Fruit fly (Drosophila melanogaster) whole organism, wandering third instar larva: ENCODE results near the gene Hrd3.

Source experiments
- Myc ChIP-seq: fragments of >200 bp; optimal IDR thresholded peaks from 2 replicates; lab custom pipeline; 2017
- OdsH ChIP-seq: fragments of 200-800 bp; sonication (Bioruptor generic); optimal IDR thresholded peaks from 2 replicates; lab custom pipeline; 2016; ENCODE audit warnings: missing biosample characterization, mild to moderate bottlenecking, missing genetic modification characterization
- pan ChIP-seq: fragments of >200 bp; optimal IDR thresholded peaks from 2 replicates; lab custom pipeline; 2017

DNA sequence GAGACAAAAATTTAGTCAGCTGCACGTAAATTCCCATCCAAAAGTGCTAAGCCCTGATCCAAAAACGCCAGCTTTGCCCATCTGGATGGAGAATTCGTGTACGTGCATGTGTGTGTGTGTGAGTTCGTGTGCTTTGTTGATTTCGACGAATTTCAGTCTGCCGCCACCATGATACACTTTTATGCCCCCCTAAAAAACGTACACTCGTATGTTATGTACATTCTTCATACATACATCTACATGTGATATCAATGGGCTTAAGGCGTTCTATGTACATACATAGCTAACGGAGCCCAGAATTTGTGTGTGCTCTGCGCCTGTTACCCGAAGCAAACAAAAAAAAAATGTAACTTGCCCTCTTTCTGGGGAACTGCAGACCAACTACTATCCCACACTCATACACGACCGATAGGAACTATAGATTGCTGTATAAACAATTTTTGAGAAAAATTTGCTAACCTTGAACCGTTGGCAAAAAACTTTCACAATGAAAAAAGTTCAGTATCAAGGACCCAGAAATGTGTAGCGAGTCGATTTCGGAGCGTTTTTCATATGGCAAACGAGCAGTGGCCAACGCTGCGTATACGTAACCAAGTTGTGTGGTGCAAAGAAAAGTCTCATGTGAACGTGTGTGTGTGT is 32.5 kb downstream of the Hrd3 start:
- TF ChIP-seq pan (lab: Kevin White, UChicago) = no peak
- TF ChIP-seq OdsH (GFP tag; lab: Kevin White, UChicago) = peak; percentile 43
- TF ChIP-seq Myc = no peak
